Worm (Caenorhabditis elegans) whole organism, L2 larva: Measurements from ENCODE around the gene nonu-1.

Experiments
- fos-1 ChIP-seq: fragments of 150-350 bp; optimal IDR thresholded peaks from 2 replicates; lab custom pipeline; 2014; ENCODE audit warnings: missing biosample characterization, missing genetic modification characterization
- lin-13 ChIP-seq: fragments of 150-350 bp; optimal IDR thresholded peaks from 2 replicates; lab custom pipeline; 2014; ENCODE audit warnings: missing biosample characterization, missing genetic modification reagents, missing genetic modification characterization
- lsy-2 ChIP-seq, 2 experiments: fragments of 150-350 bp in 1 of 2; sonication (generic microtip) in 1 of 2; optimal IDR thresholded peaks; 2 replicates each; lab custom pipeline; 2014 to 2017; ENCODE audit warnings: missing biosample characterization in 2 of 2, missing genetic modification characterization in 2 of 2
- mab-5 ChIP-seq: fragments of 150-350 bp; optimal IDR thresholded peaks from 2 replicates; lab custom pipeline; 2014; ENCODE audit warnings: missing biosample characterization, missing genetic modification characterization
- nhr-10 ChIP-seq: sonication (generic microtip); optimal IDR thresholded peaks from 2 replicates; lab custom pipeline; 2017; ENCODE audit warnings: missing biosample characterization, missing genetic modification characterization
- nhr-237 ChIP-seq: fragments of 150-350 bp; optimal IDR thresholded peaks from 2 replicates; lab custom pipeline; 2014; ENCODE audit warnings: missing biosample characterization, missing genetic modification characterization
- snpc-4 ChIP-seq: fragments of 150-350 bp; optimal IDR thresholded peaks from 2 replicates; lab custom pipeline; 2014; ENCODE audit warnings: missing biosample characterization, missing genetic modification characterization
- unc-62 ChIP-seq: fragments of 150-350 bp; optimal IDR thresholded peaks from 2 replicates; lab custom pipeline; 2014; ENCODE audit warnings: missing biosample characterization, missing genetic modification reagents, missing genetic modification characterization

- TF ChIP-seq nhr-237 (tag; lab: Kevin White, UChicago) (no peak), lin-13 (GFP tag; lab: Kevin White, UChicago) (no peak), fos-1 (tag; lab: Kevin White, UChicago) (no peak), mab-5 (tag; lab: Kevin White, UChicago) (no peak), snpc-4 (tag; lab: Kevin White, UChicago) (no peak), unc-62 (GFP tag; lab: Kevin White, UChicago) (no peak), nhr-10 (tag; lab: Kevin White, UChicago) (no peak), lsy-2 (tag; optimal IDR thresholded peaks at IDR 0.05; lab: Kevin White, UChicago) (no peak)
Measured at ce11 chrIII:4870478-4870877, 20.8 kb upstream of the nonu-1 start, which contains the start of gene gipc-1.
